Worm (Caenorhabditis elegans): ENCODE data around the gene T08D2.6.
"Not testable (repeated sequence)": the region's sequence is repeated elsewhere in the genome, so short reads cannot be mapped to it uniquely, and the experiment has no call there.

T08D2.6 gene

ce11 chrX:182119-182741 is at the start of gene T08D2.6, which contains the start of gene chkr-1:
TSS of gene T08D2.6 (minus strand) at chrX:182169.
TSS of gene chkr-1 (plus strand) at chrX:182691.
- TF ChIP-seq dao-5, W03F9.2, him-1 (tag; optimal IDR thresholded peaks at IDR 0.05): not testable (repeated sequence)

ce11 chrX:229374-229773 is 47.4 kb upstream of the T08D2.6 start, which contains the start of gene AC8.3:
TSS of gene AC8.3 (minus strand) at chrX:229474.
- TF ChIP-seq W03F9.2, dao-5, him-1 (tag; optimal IDR thresholded peaks at IDR 0.05): not testable (repeated sequence)

- TF ChIP-seq him-1, W03F9.2, dao-5 (tag; optimal IDR thresholded peaks at IDR 0.05): not testable (repeated sequence)
Observed at ce11 chrX:215488-215887, 33.5 kb upstream of the T08D2.6 start, which contains the start of gene set-28. TSS of gene set-28 (minus strand) at chrX:215588.

ce11 chrX:211141-211540 is 29.2 kb upstream of the T08D2.6 start, which contains the start of gene Y73B3B.1:
TSS of gene Y73B3B.1 (minus strand) at chrX:211241.
- TF ChIP-seq him-1, dao-5, W03F9.2 (tag; optimal IDR thresholded peaks at IDR 0.05): not testable (repeated sequence)

ce11 chrX:209695-210094 is 27.7 kb upstream of the T08D2.6 start, which contains the start of gene Y73B3B.3:
TSS of gene Y73B3B.3 (plus strand) at chrX:209995.
- TF ChIP-seq dao-5, him-1, W03F9.2 (tag; optimal IDR thresholded peaks at IDR 0.05): not testable (repeated sequence)

ce11 chrX:196403-196802 is 14.4 kb upstream of the T08D2.6 start:
- TF ChIP-seq dao-5 (tag; optimal IDR thresholded peaks at IDR 0.05), result no peak
- no peak for TF ChIP-seq W03F9.2 (tag; optimal IDR thresholded peaks at IDR 0.05)
- TF ChIP-seq him-1 (tag; optimal IDR thresholded peaks at IDR 0.05), result no peak

- TF ChIP-seq dao-5 (tag; optimal IDR thresholded peaks at IDR 0.05) (no peak), him-1 (tag; optimal IDR thresholded peaks at IDR 0.05) (no peak), W03F9.2 (tag; optimal IDR thresholded peaks at IDR 0.05) (no peak)
Observed at ce11 chrX:192534-192933, 10.6 kb upstream of the T08D2.6 start, which contains the start of gene T08D2.8. TSS of gene T08D2.8 (plus strand) at chrX:192834.

ce11 chrX:177075-177474 is 4.9 kb downstream of the T08D2.6 start, which contains the start of the genes T08D2.5 and T08D2.4:
TSS of gene T08D2.5 (plus strand) at chrX:177375.
TSS of gene T08D2.4 (plus strand) at chrX:177396.
- TF ChIP-seq dao-5 (tag; optimal IDR thresholded peaks at IDR 0.05), result no peak
- TF ChIP-seq W03F9.2 (tag; optimal IDR thresholded peaks at IDR 0.05), result no peak
- no peak for TF ChIP-seq him-1 (tag; optimal IDR thresholded peaks at IDR 0.05)

ce11 chrX:163034-163433 is 18.9 kb downstream of the T08D2.6 start, which contains the start of gene tmed-12:
TSS of gene tmed-12 (minus strand) at chrX:163134.
- not testable (repeated sequence) for TF ChIP-seq W03F9.2, him-1, dao-5 (tag; optimal IDR thresholded peaks at IDR 0.05)

ce11 chrX:147824-148223 is 34.1 kb downstream of the T08D2.6 start, which contains the start of gene Y73B3A.11:
TSS of gene Y73B3A.11 (plus strand) at chrX:148124.
- TF ChIP-seq W03F9.2 (tag; optimal IDR thresholded peaks at IDR 0.05), result no peak
- TF ChIP-seq dao-5 (tag; optimal IDR thresholded peaks at IDR 0.05), result no peak
- no peak for TF ChIP-seq him-1 (tag; optimal IDR thresholded peaks at IDR 0.05)

- TF ChIP-seq dao-5 (tag; optimal IDR thresholded peaks at IDR 0.05) (no peak), W03F9.2 (tag; optimal IDR thresholded peaks at IDR 0.05) (no peak), him-1 (tag; optimal IDR thresholded peaks at IDR 0.05) (no peak)
Observed at ce11 chrX:146832-147231, 35.1 kb downstream of the T08D2.6 start.

- TF ChIP-seq W03F9.2 (tag; optimal IDR thresholded peaks at IDR 0.05), result no peak
- TF ChIP-seq him-1 (tag; optimal IDR thresholded peaks at IDR 0.05), result no peak
- TF ChIP-seq dao-5 (tag; optimal IDR thresholded peaks at IDR 0.05), result no peak
Observed at ce11 chrX:141149-141548, 40.8 kb downstream of the T08D2.6 start, which contains the start of gene Y73B3A.8. TSS of gene Y73B3A.8 (minus strand) at chrX:141249.
